Fruit fly (Drosophila melanogaster) whole organism, pupa: Measurements from ENCODE around the gene Sk2.

Experiments used
- CG10348 ChIP-seq: fragments of 200-800 bp; sonication (Bioruptor generic); IDR thresholded peaks from 2 replicates; pipeline ENCODE4 v1.3.6; 2022; ENCODE audit warnings: missing biosample characterization, missing genetic modification characterization
- CG12605 ChIP-seq: fragments of 200-800 bp; sonication (Bioruptor generic); IDR thresholded peaks from 2 replicates; pipeline ENCODE4 v1.3.6; 2022; ENCODE audit warnings: missing biosample characterization, missing genetic modification characterization
- CG13204 ChIP-seq: fragments of 200-800 bp; sonication (Bioruptor generic); optimal IDR thresholded peaks from 2 replicates; lab custom pipeline; 2018; ENCODE audit warnings: missing biosample characterization, mild to moderate bottlenecking, missing genetic modification characterization, moderate library complexity
- CG14655 ChIP-seq: fragments of 200-800 bp; sonication (Bioruptor generic); optimal IDR thresholded peaks from 3 replicates; lab custom pipeline; 2017; ENCODE audit warnings: mild to moderate bottlenecking, missing biosample characterization, missing genetic modification reagents, missing genetic modification characterization
- CG15710 ChIP-seq: fragments of 200-800 bp; sonication (Bioruptor generic); optimal IDR thresholded peaks from 2 replicates; lab custom pipeline; 2018; ENCODE audit warnings: missing biosample characterization, mild to moderate bottlenecking, missing genetic modification characterization, moderate library complexity
- CG17806 ChIP-seq: fragments of 200-800 bp; sonication (Bioruptor generic); optimal IDR thresholded peaks from 2 replicates; lab custom pipeline; 2018; ENCODE audit warnings: missing biosample characterization, mild to moderate bottlenecking, missing genetic modification characterization, moderate library complexity
- CG4496 ChIP-seq: fragments of 200-800 bp; sonication (Bioruptor generic); IDR thresholded peaks from 3 replicates; pipeline ENCODE4 v1.3.6; 2022; ENCODE audit warnings: missing biosample characterization, missing genetic modification characterization
- CG8301 ChIP-seq: fragments of 200-800 bp; sonication (Bioruptor generic); optimal IDR thresholded peaks from 2 replicates; lab custom pipeline; 2018; ENCODE audit warnings: missing biosample characterization, mild to moderate bottlenecking, missing genetic modification characterization
- EcR ChIP-seq: fragments of 200-800 bp; sonication (Bioruptor generic); optimal IDR thresholded peaks from 3 replicates; lab custom pipeline; 2019; ENCODE audit warnings: missing biosample characterization, missing genetic modification characterization, mild to moderate bottlenecking, moderate library complexity, missing genetic modification reagents
- Ets98B ChIP-seq: fragments of 200-800 bp; sonication (Bioruptor generic); IDR thresholded peaks from 2 replicates; pipeline ENCODE4 v1.3.6; 2022; ENCODE audit warnings: missing biosample characterization, missing genetic modification characterization
- Pif1B ChIP-seq: fragments of 200-800 bp; sonication (Bioruptor generic); optimal IDR thresholded peaks from 3 replicates; lab custom pipeline; 2016; ENCODE audit warnings: missing biosample characterization, missing genetic modification characterization

DNA sequence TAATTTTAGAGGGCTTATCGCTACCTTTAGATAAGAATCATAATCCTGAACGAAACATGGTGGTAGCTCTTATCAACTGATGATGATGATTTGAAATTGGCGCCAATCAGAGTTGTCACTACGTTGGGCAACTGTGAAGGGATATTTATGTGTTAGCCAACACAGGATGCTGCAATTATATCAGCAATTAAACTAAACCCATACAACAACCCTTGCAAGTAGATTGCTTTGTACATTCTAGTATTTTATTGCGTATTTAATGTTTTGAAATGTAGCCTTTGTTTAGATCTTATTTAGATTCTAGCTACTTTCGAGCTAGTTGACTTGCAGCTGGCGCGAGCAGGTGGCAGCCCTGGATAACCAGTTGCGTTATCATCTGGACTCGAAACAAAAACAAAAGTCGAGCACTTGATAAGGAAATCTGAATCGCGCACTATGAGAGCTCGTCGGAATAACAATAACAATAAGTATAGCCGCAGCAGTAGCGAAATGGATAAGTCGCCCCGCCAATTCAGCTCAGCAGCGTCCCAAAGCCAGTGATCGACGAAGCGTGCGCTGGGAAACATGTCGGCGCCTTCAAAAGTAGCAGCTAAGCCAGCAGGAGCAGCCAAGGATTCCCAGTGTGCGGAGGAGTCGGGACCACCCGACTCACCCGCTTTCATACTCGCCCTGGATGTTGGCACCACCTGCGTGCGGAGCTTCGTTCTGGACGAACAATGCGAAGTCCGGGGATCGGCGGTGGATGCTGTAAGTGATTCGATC, 5.4 kb downstream of the Sk2 start, which contains the start of gene CG1271:
- TF ChIP-seq CG17806 (tag; lab: Kevin White, UChicago) (peak; percentile 39), Pif1B (GFP tag; lab: Kevin White, UChicago) (no peak), CG13204 (no peak), Ets98B (GFP tag; lab: Robert Waterston, UW) (peak; percentile 9; the same call in 1 of the 2 replicates), CG12605 (no peak; the same call in 1 of the 2 replicates), CG15710 (tag; lab: Kevin White, UChicago) (peak; percentile 73), CG14655 (GFP tag; lab: Kevin White, UChicago) (no peak), CG4496 (GFP tag; lab: Robert Waterston, UW) (peak; percentile 65), CG10348 (GFP tag; lab: Robert Waterston, UW) (no peak), CG8301 (tag; lab: Kevin White, UChicago) (peak; percentile 33), EcR (GFP tag; lab: Kevin White, UChicago) (no peak)
